Fruit fly (Drosophila melanogaster) whole organism, embryonic: ENCODE data around the gene Dad1.
A peak's percentile ranks its signal among the peaks of the same experiment; 100 is the strongest.

Source experiments
- CG10543 ChIP-seq: fragments of 200-800 bp; sonication (Bioruptor generic); optimal IDR thresholded peaks from 3 replicates; lab custom pipeline; 2017; ENCODE audit warnings: missing biosample characterization, mild to moderate bottlenecking, missing genetic modification characterization, moderate library complexity
- CG11247 ChIP-seq: fragments of 200-800 bp; sonication (Bioruptor generic); IDR thresholded peaks from 2 replicates; pipeline ENCODE4 v1.3.6; 2022; ENCODE audit warnings: missing biosample characterization, missing genetic modification characterization
- CG1233 ChIP-seq: fragments of 200-800 bp; sonication (Bioruptor generic); optimal IDR thresholded peaks from 4 replicates; lab custom pipeline; 2018; ENCODE audit warnings: missing biosample characterization, mild to moderate bottlenecking, missing genetic modification characterization
- CG12769 ChIP-seq: fragments of 200-800 bp; sonication (Bioruptor generic); optimal IDR thresholded peaks from 2 replicates; lab custom pipeline; 2019; ENCODE audit warnings: missing biosample characterization, mild to moderate bottlenecking, missing genetic modification characterization, moderate library complexity
- CG1529 ChIP-seq: fragments of 200-800 bp; sonication (Bioruptor generic); optimal IDR thresholded peaks from 3 replicates; lab custom pipeline; 2018; ENCODE audit warnings: missing biosample characterization, missing genetic modification characterization
- CG18764 ChIP-seq: fragments of 200-800 bp; sonication (Bioruptor generic); optimal IDR thresholded peaks from 3 replicates; lab custom pipeline; 2016; ENCODE audit warnings: missing biosample characterization, missing genetic modification characterization
- CG2120 ChIP-seq: fragments of 200-800 bp; sonication (Bioruptor generic); optimal IDR thresholded peaks from 3 replicates; lab custom pipeline; 2016; ENCODE audit warnings: missing biosample characterization, missing genetic modification characterization
- CG2129 ChIP-seq: fragments of 200-800 bp; sonication (Bioruptor generic); IDR thresholded peaks from 2 replicates; pipeline ENCODE4 v1.3.6; 2022; ENCODE audit warnings: missing biosample characterization, missing genetic modification characterization; ENCODE audit not compliant: partially characterized antibody
- CG3163 ChIP-seq: fragments of 200-800 bp; sonication (Bioruptor generic); optimal IDR thresholded peaks from 3 replicates; lab custom pipeline; 2016; ENCODE audit warnings: missing biosample characterization, missing genetic modification characterization
- CG42726 ChIP-seq: fragments of 200-800 bp; sonication (Bioruptor generic); IDR thresholded peaks from 2 replicates; pipeline ENCODE4 v1.3.6; 2022; ENCODE audit warnings: missing biosample characterization, missing genetic modification characterization; ENCODE audit not compliant: partially characterized antibody
- CG4282 ChIP-seq: fragments of 200-800 bp; sonication (Bioruptor generic); optimal IDR thresholded peaks from 2 replicates; lab custom pipeline; 2016; ENCODE audit warnings: missing biosample characterization, missing genetic modification characterization
- CG4617 ChIP-seq: fragments of 200-800 bp; sonication (Bioruptor generic); optimal IDR thresholded peaks from 3 replicates; lab custom pipeline; 2016; ENCODE audit warnings: missing biosample characterization, missing genetic modification characterization, borderline replicate concordance
- CG4854 ChIP-seq: fragments of 200-800 bp; sonication (Bioruptor generic); optimal IDR thresholded peaks from 2 replicates; lab custom pipeline; 2016; ENCODE audit warnings: missing biosample characterization, missing genetic modification characterization, inconsistent platforms
- CG7271 ChIP-seq: fragments of 200-800 bp; sonication (Bioruptor generic); optimal IDR thresholded peaks from 2 replicates; lab custom pipeline; 2018; ENCODE audit warnings: missing biosample characterization, mild to moderate bottlenecking, missing genetic modification characterization, moderate library complexity
- CG9437 ChIP-seq: fragments of 200-800 bp; sonication (Bioruptor generic); optimal IDR thresholded peaks from 2 replicates; lab custom pipeline; 2018; ENCODE audit warnings: missing biosample characterization, mild to moderate bottlenecking, missing genetic modification characterization
- CG9797 ChIP-seq: fragments of 200-800 bp; sonication (Bioruptor generic); optimal IDR thresholded peaks from 3 replicates; lab custom pipeline; 2018; ENCODE audit warnings: missing biosample characterization, mild to moderate bottlenecking, missing genetic modification characterization
- CG9817 ChIP-seq: fragments of 200-800 bp; sonication (Bioruptor generic); optimal IDR thresholded peaks from 2 replicates; lab custom pipeline; 2018; ENCODE audit warnings: missing biosample characterization, mild to moderate bottlenecking, missing genetic modification characterization, moderate library complexity
- CTCF ChIP-seq: fragments of 200-800 bp; sonication (Bioruptor generic); optimal IDR thresholded peaks from 2 replicates; lab custom pipeline; 2017; ENCODE audit warnings: missing biosample characterization, mild to moderate bottlenecking, missing genetic modification characterization, moderate library complexity
- CkIIα-i1 ChIP-seq: fragments of 200-800 bp; sonication (Bioruptor generic); IDR thresholded peaks from 2 replicates; pipeline ENCODE4 v1.3.6; 2022; ENCODE audit warnings: missing biosample characterization, missing genetic modification characterization
- Dbx ChIP-seq: fragments of 200-800 bp; sonication (Bioruptor generic); IDR thresholded peaks from 3 replicates; pipeline ENCODE4 v1.3.6; 2022; ENCODE audit warnings: missing biosample characterization, missing genetic modification characterization
- Deaf1 ChIP-seq: fragments of 200-800 bp; optimal IDR thresholded peaks from 3 replicates; lab custom pipeline; 2019; ENCODE audit warnings: missing biosample characterization, mild to moderate bottlenecking, missing genetic modification characterization, moderate library complexity
- Dfd ChIP-seq, 2 experiments: fragments of >200 bp; optimal IDR thresholded peaks; 2 replicates each; lab custom pipeline; 2017; ENCODE audit warnings: missing biosample characterization in 2 of 2, missing genetic modification characterization in 2 of 2
- Dref ChIP-seq: fragments of 200-800 bp; sonication (Bioruptor generic); IDR thresholded peaks from 2 replicates; pipeline ENCODE4 v1.3.6; 2022; ENCODE audit warnings: missing biosample characterization, missing genetic modification characterization
- Fer3 ChIP-seq: fragments of 200-800 bp; sonication (Bioruptor generic); optimal IDR thresholded peaks from 2 replicates; lab custom pipeline; 2018; ENCODE audit warnings: missing biosample characterization, mild to moderate bottlenecking, missing genetic modification characterization, moderate library complexity
- HLHmδ ChIP-seq: fragments of 200-800 bp; sonication (Bioruptor generic); optimal IDR thresholded peaks from 2 replicates; lab custom pipeline; 2018; ENCODE audit warnings: missing biosample characterization, mild to moderate bottlenecking, missing genetic modification characterization, moderate library complexity
- Jarid2 ChIP-seq: fragments of 200-800 bp; sonication (Bioruptor generic); optimal IDR thresholded peaks from 3 replicates; lab custom pipeline; 2017; ENCODE audit warnings: mild to moderate bottlenecking, missing biosample characterization, missing genetic modification reagents, missing genetic modification characterization
- Lhr ChIP-seq: fragments of 200-800 bp; sonication (Bioruptor generic); optimal IDR thresholded peaks from 3 replicates; lab custom pipeline; 2017; ENCODE audit warnings: mild to moderate bottlenecking, missing biosample characterization, missing genetic modification reagents, missing genetic modification characterization
- Nf-YA ChIP-seq: fragments of 200-800 bp; sonication (Bioruptor generic); IDR thresholded peaks from 2 replicates; pipeline ENCODE4 v1.3.6; 2022; ENCODE audit warnings: missing biosample characterization, missing genetic modification characterization
- Oaz ChIP-seq: fragments of 200-800 bp; sonication (Bioruptor generic); IDR thresholded peaks from 2 replicates; pipeline ENCODE4 v1.3.6; 2022; ENCODE audit warnings: missing biosample characterization, missing genetic modification characterization
- Pdp1 ChIP-seq, 2 experiments: fragments of 200-800 bp; sonication (Bioruptor generic); optimal IDR thresholded peaks; 3 replicates each; lab custom pipeline; 2016; ENCODE audit warnings: missing biosample characterization in 2 of 2, missing genetic modification characterization in 2 of 2, mild to moderate bottlenecking in 1 of 2, moderate library complexity in 1 of 2
- Usf ChIP-seq: fragments of 200-800 bp; sonication (Bioruptor generic); optimal IDR thresholded peaks from 2 replicates; lab custom pipeline; 2017; ENCODE audit warnings: missing genotype, missing biosample characterization, missing genetic modification characterization
- Vsx1 ChIP-seq: fragments of 200-800 bp; sonication (Bioruptor generic); optimal IDR thresholded peaks from 2 replicates; lab custom pipeline; 2017; ENCODE audit warnings: missing biosample characterization, mild to moderate bottlenecking, missing genetic modification characterization, missing genetic modification reagents
- abd-A ChIP-seq: fragments of 200-800 bp; sonication (Bioruptor generic); optimal IDR thresholded peaks from 3 replicates; lab custom pipeline; 2019; ENCODE audit warnings: missing biosample characterization, mild to moderate bottlenecking, missing genetic modification characterization, moderate library complexity
- corto ChIP-seq: fragments of 200-800 bp; sonication (Bioruptor generic); optimal IDR thresholded peaks from 2 replicates; lab custom pipeline; 2016; ENCODE audit warnings: missing biosample characterization, mild to moderate bottlenecking, missing genetic modification characterization, moderate library complexity
- crol ChIP-seq: fragments of 200-800 bp; sonication (Bioruptor generic); IDR thresholded peaks from 2 replicates; pipeline ENCODE4 v1.3.6; 2022; ENCODE audit warnings: missing biosample characterization, missing genetic modification characterization
- crp ChIP-seq, 2 experiments: fragments of 200-800 bp; sonication (Bioruptor generic); optimal IDR thresholded peaks; 2 replicates in 1 of 2; 3 replicates in 1 of 2; lab custom pipeline; 2017; ENCODE audit warnings: missing biosample characterization in 2 of 2, missing genetic modification characterization in 2 of 2, mild to moderate bottlenecking in 1 of 2, moderate library complexity in 1 of 2
- ems ChIP-seq: fragments of 200-800 bp; sonication (Bioruptor generic); optimal IDR thresholded peaks from 3 replicates; lab custom pipeline; 2016; ENCODE audit warnings: missing biosample characterization, missing genetic modification characterization
- jigr1 ChIP-seq: fragments of 200-800 bp; sonication (Bioruptor generic); IDR thresholded peaks from 3 replicates; pipeline ENCODE4 v1.3.6; 2022; ENCODE audit warnings: missing biosample characterization, missing genetic modification characterization
- kah ChIP-seq: fragments of 200-800 bp; sonication (Bioruptor generic); optimal IDR thresholded peaks from 2 replicates; lab custom pipeline; 2018; ENCODE audit warnings: missing biosample characterization, mild to moderate bottlenecking, missing genetic modification characterization
- ken ChIP-seq: fragments of 200-800 bp; sonication (Bioruptor generic); IDR thresholded peaks from 3 replicates; pipeline ENCODE4 v1.3.6; 2022; ENCODE audit warnings: missing biosample characterization, missing genetic modification characterization
- mirr ChIP-seq: fragments of 200-800 bp; sonication (Bioruptor generic); optimal IDR thresholded peaks from 3 replicates; lab custom pipeline; 2018; ENCODE audit warnings: missing biosample characterization, mild to moderate bottlenecking, missing genetic modification characterization
- p53 ChIP-seq: fragments of 200-800 bp; sonication (Bioruptor generic); optimal IDR thresholded peaks from 2 replicates; lab custom pipeline; 2016; ENCODE audit warnings: missing biosample characterization, missing genetic modification characterization
- pum ChIP-seq: fragments of 200-800 bp; sonication (Bioruptor generic); optimal IDR thresholded peaks from 2 replicates; lab custom pipeline; 2016; ENCODE audit warnings: missing biosample characterization, missing genetic modification characterization
- schlank ChIP-seq: fragments of 200-800 bp; sonication (Bioruptor generic); optimal IDR thresholded peaks from 2 replicates; lab custom pipeline; 2018; ENCODE audit warnings: missing biosample characterization, mild to moderate bottlenecking, missing genetic modification characterization
- sens-2 ChIP-seq: fragments of 200-800 bp; sonication (Bioruptor generic); IDR thresholded peaks from 2 replicates; pipeline ENCODE4 v1.3.6; 2022; ENCODE audit warnings: missing biosample characterization, missing genetic modification characterization
- tgo ChIP-seq: fragments of 200-800 bp; sonication (Bioruptor generic); IDR thresholded peaks from 3 replicates; pipeline ENCODE4 v1.3.6; 2022; ENCODE audit warnings: missing biosample characterization, missing genetic modification characterization
- twi ChIP-seq: fragments of 200-800 bp; optimal IDR thresholded peaks from 2 replicates; lab custom pipeline; 2019; ENCODE audit warnings: missing biosample characterization, mild to moderate bottlenecking, missing genetic modification characterization, moderate library complexity
- unc-4 ChIP-seq: fragments of 200-800 bp; sonication (Bioruptor generic); IDR thresholded peaks from 2 replicates; pipeline ENCODE4 v1.3.6; 2022; ENCODE audit warnings: missing biosample characterization, missing genetic modification characterization; ENCODE audit not compliant: partially characterized antibody

Gene Dad1

dm6 chr2L:8403286-8404270 lies 19.6 kb upstream of the Dad1 start, which contains the start of gene emb (continued):
- TF ChIP-seq crol (GFP tag; lab: Robert Waterston, UW) (no peak), Lhr (GFP tag; lab: Kevin White, UChicago) (peak; percentile 93), CG4854 (GFP tag; lab: Kevin White, UChicago) (peak; percentile 43), ems (peak; percentile 41), abd-A (tag; lab: Kevin White, UChicago) (no peak), jigr1 (GFP tag; lab: Robert Waterston, UW) (peak; percentile 57; the same call in 1 of the 3 replicates), pum (GFP tag; lab: Kevin White, UChicago) (peak; percentile 21), twi (tag; lab: Kevin White, UChicago) (peak; percentile 40), CG2129 (peak; percentile 67; the same call in 1 of the 2 replicates), mirr (GFP tag; lab: Kevin White, UChicago) (no peak), tgo (GFP tag; lab: Robert Waterston, UW) (no peak), CG4282 (GFP tag; lab: Kevin White, UChicago) (no peak), CG1529 (GFP tag; lab: Kevin White, UChicago) (no peak), CG9437 (GFP tag; lab: Kevin White, UChicago) (peak; percentile 68), CG18764 (GFP tag; lab: Kevin White, UChicago) (peak; percentile 29), CkIIα-i1 (no peak), Nf-YA (GFP tag; lab: Robert Waterston, UW) (no peak), p53 (GFP tag; lab: Kevin White, UChicago) (peak; percentile 4), sens-2 (GFP tag; lab: Robert Waterston, UW) (no peak), CG10543 (no peak), CG11247 (peak; percentile 37; the same call in 1 of the 2 replicates), CG7271 (tag; lab: Kevin White, UChicago) (no peak), CG9817 (tag; lab: Kevin White, UChicago) (peak; percentile 29), unc-4 (GFP tag; lab: Robert Waterston, UW) (peak; percentile 87), Fer3 (tag; lab: Kevin White, UChicago) (peak; percentile 30), schlank (no peak), Dref (GFP tag; lab: Robert Waterston, UW) (peak; percentile 99), CG4617 (GFP tag; lab: Kevin White, UChicago) (peak; percentile 61), Usf (no peak), Jarid2 (no peak), ken (GFP tag; lab: Robert Waterston, UW) (no peak), Deaf1 (tag; lab: Kevin White, UChicago) (no peak), corto (GFP tag; lab: Kevin White, UChicago) (no peak), CTCF (GFP tag; lab: Kevin White, UChicago) (no peak), Oaz (GFP tag; lab: Robert Waterston, UW) (no peak), kah (GFP tag; lab: Kevin White, UChicago) (peak; percentile 27), CG2120 (GFP tag; lab: Kevin White, UChicago) (peak; percentile 70), CG9797 (peak; percentile 94), Vsx1 (GFP tag; lab: Kevin White, UChicago) (no peak), CG42726 (GFP tag; lab: Robert Waterston, UW) (peak; percentile 88), Dfd (GFP tag; optimal IDR thresholded peaks at IDR 0.05; lab: Kevin White, UChicago) (no peak), CG1233 (GFP tag; lab: Kevin White, UChicago) (peak; percentile 40), CG12769 (tag; lab: Kevin White, UChicago) (no peak), CG3163 (GFP tag; lab: Kevin White, UChicago) (peak; percentile 24), crp (GFP tag; optimal IDR thresholded peaks at IDR 0.05; lab: Kevin White, UChicago) (peak in 1 of 2 experiments; percentile 21), Pdp1 (GFP tag; optimal IDR thresholded peaks at IDR 0.05; lab: Kevin White, UChicago) (peak in 1 of 2 experiments; percentile 17), Dbx (GFP tag; lab: Robert Waterston, UW) (0 out of 3 replicates have a peak, but pooled peaks have one; percentile 57), HLHmδ (peak; percentile 12)
